Worm (Caenorhabditis elegans) whole organism, L4/young adult: ENCODE data around the gene F52G3.1.

ENCODE experiments used
- W03F9.2 ChIP-seq: fragments of 150-350 bp; optimal IDR thresholded peaks from 2 replicates; lab custom pipeline; 2014; ENCODE audit warnings: missing biosample characterization, missing genetic modification characterization
- dao-5 ChIP-seq: sonication (generic microtip); optimal IDR thresholded peaks from 2 replicates; lab custom pipeline; 2016; ENCODE audit warnings: missing genotype, missing genetic modification characterization, moderate library complexity, missing compliant biosample characterization
- him-1 ChIP-seq: sonication (generic microtip); optimal IDR thresholded peaks from 2 replicates; lab custom pipeline; 2016; ENCODE audit warnings: missing genotype, missing genetic modification reagents, missing genetic modification characterization, missing compliant biosample characterization

The F52G3.1 gene

DNA sequence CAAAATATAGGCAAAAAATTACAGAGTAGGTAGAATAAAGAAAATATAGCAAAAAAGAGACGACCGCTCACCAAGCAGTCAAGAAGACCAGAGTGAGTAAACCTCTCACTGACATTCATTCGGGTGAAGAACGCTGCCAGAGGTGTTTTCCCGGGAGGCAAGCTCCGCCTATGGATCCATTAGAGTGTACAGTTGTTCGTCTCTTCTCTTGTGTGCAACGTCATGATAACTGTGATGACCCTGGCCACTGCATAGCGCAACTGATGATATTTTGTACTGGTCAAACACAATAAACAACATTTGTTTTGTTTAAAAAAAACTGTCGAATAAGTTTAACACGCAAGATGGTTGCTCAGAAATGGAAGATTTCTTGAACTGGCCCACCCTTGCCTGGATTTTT, 10.8 kb upstream of the F52G3.1 start, which contains the start of gene F52G3.8:
Gene F52G3.8 (minus strand): TSS at position 101 of the 400 bp plus-strand sequence.
- TF ChIP-seq him-1 (tag; lab: Kevin White, UChicago), result no peak
- no peak for TF ChIP-seq W03F9.2 (tag; lab: Kevin White, UChicago)
- TF ChIP-seq dao-5, result no peak

DNA sequence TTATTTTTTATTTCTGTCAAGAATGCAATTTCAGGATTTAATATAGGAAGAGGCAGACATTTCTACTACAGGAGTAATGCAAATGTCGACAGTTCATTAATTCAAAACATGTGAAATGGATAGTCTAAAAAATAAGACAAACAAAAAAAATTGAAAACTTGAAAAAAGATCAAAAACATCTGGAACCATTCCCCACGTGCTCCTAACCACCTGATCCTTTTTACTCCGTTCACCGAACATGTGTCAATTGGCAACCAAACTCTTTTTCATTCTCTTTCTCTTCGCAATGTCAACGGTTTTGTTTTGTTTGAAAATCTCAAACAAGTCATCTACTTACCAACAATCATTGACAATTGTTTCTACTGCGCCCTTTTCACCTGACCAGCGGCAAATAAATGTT, 5.7 kb upstream of the F52G3.1 start:
- TF ChIP-seq dao-5 (no peak), him-1 (tag; lab: Kevin White, UChicago) (no peak), W03F9.2 (tag; lab: Kevin White, UChicago) (no peak)

DNA sequence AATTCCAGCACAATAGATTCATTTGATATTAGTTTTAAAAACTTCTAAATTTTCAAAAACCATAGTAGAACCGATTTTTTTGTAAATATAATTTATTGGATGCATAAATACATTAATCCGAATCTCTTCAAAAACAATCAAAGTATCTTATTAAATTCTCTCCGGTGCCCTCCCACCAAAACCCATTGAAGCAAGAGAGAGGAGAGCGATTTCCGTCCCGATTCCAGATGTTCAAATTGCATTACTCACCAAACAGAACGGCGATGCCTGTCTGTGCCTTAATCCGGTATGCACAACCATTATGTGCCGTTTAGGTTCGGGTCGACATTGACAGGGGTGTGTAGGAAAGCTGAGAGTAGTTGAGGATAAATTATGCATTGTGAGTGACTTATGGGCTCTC, 3.3 kb upstream of the F52G3.1 start:
- TF ChIP-seq him-1 (tag; lab: Kevin White, UChicago), result no peak

DNA sequence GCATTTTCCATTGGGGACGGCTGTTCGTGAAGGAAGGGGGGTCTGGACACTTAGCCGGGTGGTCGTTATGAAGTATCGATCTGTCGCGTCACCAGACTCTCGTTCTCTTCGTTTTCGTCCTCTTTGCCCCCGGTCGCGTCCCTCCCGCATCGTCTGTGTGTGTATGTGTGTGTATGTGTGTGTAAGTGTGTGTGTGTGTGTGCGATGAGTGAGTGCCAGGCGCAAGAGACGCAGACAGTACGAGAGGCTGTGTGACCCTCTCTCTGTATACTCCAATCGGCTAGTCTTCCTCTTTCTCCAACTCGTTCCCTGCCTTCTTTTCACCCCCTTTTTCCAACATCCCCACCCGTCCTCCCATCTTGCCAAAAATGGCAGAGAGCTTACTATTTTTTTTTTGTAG, 2.3 kb upstream of the F52G3.1 start:
- TF ChIP-seq W03F9.2 (tag; lab: Kevin White, UChicago), result peak; percentile 27
- no peak for TF ChIP-seq dao-5
- TF ChIP-seq him-1 (tag; lab: Kevin White, UChicago), result peak; percentile 84

DNA sequence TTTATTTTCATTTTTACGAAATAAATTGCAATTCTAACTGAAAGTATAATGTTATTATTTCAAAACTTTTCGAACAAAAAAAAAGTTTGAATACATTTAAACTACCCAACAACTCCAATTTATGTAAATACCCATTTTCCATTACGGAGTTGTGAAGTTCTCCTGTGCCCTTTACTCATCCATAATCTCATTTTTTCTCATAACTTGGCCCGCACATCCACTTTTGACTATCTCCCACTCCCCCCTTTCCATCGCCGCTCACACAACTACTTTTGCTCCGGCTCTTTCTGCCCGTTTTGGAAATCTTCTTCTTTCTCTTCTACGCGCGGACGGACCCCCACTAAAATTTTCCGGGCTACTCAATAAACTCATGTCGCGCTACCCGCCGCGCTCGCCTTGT, 1.0 kb upstream of the F52G3.1 start:
- TF ChIP-seq him-1 (tag; lab: Kevin White, UChicago), result no peak
- no peak for TF ChIP-seq W03F9.2 (tag; lab: Kevin White, UChicago)
- TF ChIP-seq dao-5, result no peak

DNA sequence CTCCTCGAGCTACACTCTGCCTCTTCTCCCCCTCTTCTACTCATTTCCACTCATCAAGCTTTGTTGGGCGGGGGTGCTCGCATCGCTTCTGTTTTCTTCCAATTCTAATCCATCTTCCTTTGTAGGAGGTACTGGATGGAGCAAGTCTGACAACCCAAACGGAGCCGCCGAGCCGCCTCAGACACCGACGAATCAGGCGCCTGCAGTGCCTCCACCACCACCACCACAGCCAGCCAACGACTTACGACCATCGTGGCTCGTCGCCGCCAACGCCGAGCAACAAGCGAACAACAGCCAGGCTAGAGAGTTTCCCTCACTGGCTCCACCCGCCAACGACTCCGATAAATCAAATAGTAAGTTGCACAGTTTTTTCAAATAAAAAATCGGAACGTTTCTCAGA, 2.2 kb downstream of the F52G3.1 start:
- TF ChIP-seq W03F9.2 (tag; lab: Kevin White, UChicago), result no peak
- TF ChIP-seq him-1 (tag; lab: Kevin White, UChicago), result no peak
- TF ChIP-seq dao-5, result no peak

DNA sequence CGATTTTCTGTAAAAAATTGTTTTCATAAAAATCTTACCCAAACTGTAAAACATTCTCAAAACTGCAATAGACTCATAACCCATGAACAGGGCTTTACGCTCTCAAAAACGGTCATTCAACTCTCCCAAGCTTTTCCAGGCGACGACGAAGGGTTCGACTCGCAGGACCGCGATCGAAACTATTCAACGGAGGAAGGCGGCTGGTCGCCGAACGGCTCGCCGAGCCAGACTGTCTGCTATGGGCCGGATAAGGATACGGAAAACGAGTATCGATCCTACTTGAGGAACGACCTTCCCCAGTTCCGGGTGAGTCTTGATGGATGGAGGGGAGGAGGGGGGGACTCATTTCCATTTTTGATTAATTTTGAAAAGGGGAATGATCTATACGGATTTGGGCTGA, 4.1 kb downstream of the F52G3.1 start:
- no peak for TF ChIP-seq W03F9.2 (tag; lab: Kevin White, UChicago)
- TF ChIP-seq dao-5, result no peak
- no peak for TF ChIP-seq him-1 (tag; lab: Kevin White, UChicago)

DNA sequence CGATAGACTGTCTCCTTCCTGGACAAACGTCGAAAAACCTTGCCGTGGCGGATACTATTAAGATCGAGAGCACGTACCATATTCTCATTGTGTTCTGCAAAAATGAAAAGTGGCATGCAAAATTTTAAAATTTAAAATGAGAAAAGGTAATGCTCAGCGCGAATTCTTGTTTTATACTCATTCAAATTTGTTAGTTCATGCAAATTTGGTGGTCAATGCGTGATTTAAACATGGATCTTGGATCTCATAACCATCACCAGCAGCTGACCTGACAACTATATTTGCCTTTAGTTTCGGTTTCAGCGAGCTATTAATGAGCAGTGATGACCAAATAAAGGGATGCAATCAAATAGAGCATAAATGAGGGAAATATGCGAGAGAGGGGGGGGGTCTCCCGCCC, 12.4 kb downstream of the F52G3.1 start, which contains the start of gene F52G3.5:
Gene F52G3.5 (minus strand): TSS at position 101 of the 400 bp plus-strand sequence.
- no peak for TF ChIP-seq him-1 (tag; lab: Kevin White, UChicago)

DNA sequence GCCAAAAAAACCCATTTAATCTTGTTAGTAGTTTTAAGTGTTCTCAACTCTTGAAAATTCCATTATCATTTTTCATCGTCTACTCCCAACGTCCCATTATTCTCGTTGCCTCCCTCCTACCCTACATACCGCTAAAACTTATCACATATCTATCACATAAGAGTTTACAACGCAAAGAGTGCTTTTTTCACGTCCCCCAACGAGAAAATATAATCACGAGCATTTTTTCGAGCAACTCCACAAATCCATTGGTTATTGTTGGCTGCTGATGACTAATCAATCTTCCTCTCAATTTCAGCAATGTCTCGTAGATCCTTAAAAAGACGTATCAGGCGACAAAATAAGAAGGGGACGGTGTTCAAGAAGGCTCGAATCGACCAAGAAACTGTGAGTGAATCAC, 14.6 kb downstream of the F52G3.1 start, which contains the start of gene mbl-1:
Gene mbl-1 (plus strand): TSS at position 301 of the 400 bp plus-strand sequence.
- TF ChIP-seq dao-5, result no peak

DNA sequence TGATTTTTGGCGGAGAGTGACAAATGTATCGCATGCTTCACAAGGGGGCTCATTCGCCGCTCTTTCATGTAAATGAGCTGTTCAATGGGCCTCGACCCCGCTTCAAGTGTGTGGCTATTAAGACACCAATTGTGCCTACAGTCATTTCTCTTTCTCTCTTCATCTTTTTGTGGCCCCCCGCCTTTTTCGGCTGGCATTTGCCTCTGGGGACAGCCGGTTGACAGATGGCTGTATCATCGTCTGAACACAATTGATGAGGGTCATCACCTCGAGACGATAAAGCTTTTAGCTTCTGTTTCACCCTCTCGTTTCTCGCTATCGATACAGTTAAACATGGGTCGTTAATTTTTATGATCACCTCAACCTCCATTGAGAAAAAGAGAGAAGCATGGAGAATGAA, 24.7 kb downstream of the F52G3.1 start:
- TF ChIP-seq dao-5 (no peak), W03F9.2 (tag; lab: Kevin White, UChicago) (no peak), him-1 (tag; lab: Kevin White, UChicago) (no peak)

DNA sequence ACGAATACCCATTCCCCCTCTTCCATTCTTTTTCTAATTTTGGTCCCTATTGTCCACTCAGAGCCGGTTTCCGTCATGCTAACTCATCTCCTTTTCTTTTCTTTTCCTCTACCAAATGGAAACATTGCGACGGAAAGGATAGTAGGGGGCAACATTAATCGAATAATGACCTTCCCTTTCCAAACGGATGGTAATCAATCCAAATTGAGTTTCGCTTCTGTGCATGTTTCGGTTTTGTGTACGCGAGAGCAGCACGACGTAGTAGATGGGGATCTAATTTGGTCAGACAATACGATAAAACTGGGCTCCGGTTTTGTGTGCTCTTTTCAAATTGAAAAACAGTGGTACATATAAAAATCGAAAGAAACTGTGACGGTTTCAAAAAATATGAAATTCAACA, 27.8 kb downstream of the F52G3.1 start:
- TF ChIP-seq dao-5, result no peak
- no peak for TF ChIP-seq W03F9.2 (tag; lab: Kevin White, UChicago)
- no peak for TF ChIP-seq him-1 (tag; lab: Kevin White, UChicago)

DNA sequence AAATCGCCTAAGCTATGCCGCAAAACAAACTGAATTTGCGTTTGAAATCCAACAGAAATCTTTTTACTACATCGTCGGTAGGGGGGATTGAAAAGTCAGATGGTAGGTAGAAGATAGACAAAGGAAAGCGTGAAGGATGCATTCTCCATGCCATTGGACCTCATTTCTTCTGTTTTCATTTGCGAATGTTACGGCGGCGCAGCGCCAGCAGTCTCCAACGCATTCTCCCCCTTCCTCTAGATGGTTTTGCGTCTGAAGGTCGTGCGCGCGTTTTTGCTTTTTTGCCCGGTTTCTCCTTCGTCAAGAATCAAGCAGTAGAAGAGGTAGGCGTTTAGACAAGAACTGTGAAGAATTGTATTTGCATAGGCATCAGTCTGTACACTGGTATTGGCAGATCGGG, 29.9 kb downstream of the F52G3.1 start:
- TF ChIP-seq him-1 (tag; lab: Kevin White, UChicago) (no peak), W03F9.2 (tag; lab: Kevin White, UChicago) (no peak), dao-5 (no peak)

DNA sequence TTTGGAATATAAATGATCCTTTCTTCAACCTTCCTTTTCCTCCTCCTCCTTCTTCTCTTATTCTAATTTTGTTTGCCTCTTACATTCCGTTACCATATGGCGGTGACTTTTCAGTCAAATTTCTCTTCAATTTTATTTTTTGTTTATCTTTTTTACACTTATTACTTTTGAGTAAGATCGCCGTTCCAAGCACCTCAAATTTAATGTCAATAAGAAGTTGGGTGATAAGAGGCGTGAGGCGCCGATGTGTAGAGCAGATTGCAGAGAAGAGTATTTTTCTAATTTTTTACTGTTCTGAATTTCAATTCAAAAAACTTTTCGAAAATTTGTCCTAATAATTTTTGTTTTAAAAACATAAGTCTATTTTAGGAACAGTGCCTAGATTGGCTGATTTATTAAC, 30.7 kb downstream of the F52G3.1 start:
- no peak for TF ChIP-seq dao-5
- TF ChIP-seq W03F9.2 (tag; lab: Kevin White, UChicago), result no peak
- TF ChIP-seq him-1 (tag; lab: Kevin White, UChicago), result no peak

DNA sequence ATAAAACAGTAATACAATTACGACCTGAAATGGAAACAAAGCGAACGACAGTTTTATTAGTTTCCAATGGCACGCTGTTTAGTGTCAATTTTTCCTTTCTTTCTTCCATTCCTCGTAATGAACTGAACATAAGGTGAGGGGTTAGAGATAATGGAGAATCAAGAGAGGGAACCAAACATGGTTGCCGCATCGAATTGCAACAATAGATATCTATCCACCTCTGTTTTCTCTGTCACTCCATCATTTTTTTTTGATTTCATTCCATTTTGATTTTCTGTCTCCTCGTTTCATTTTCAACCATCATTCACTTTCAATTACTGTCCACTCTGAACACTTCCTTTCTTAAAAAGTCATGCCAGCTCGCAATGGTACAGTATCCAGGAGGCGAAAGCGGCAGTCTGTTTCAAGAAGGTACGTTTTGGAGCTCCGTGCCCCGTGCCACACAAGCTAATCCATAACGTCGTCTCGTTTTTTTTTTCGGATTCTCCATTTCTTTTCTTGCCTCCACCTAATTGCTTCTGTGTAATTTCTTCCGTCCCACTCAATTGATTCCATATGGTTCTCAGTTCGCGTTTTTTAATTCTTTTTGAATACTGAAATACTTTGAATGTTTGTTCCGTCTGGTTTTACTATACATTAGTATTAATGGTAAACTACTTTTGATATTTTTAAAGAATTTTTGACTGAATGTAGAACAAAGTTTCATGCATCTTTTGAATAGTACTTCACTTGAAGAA, 31.6 kb downstream of the F52G3.1 start:
- TF ChIP-seq dao-5, result no peak
- TF ChIP-seq W03F9.2 (tag; lab: Kevin White, UChicago), result no peak
- no peak for TF ChIP-seq him-1 (tag; lab: Kevin White, UChicago)

DNA sequence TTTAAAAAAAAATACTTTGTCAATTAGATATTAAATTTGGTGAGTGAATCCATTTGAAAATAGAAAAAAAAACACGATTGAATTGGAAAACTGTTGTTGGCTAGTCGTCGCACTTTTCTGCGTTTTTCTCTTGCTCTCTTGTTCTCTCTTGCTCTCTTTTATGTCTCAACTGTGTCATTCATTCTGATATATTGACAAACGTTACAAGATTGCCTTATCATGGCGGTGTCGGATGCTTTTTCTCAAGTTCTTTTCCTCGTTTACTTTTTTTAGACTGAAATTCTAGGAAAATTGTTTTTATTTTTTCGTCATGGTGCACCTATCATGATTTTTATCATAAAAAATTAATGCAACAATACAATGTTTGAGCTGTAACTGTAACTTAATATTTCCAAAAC, 32.2 kb downstream of the F52G3.1 start:
- TF ChIP-seq dao-5, result no peak
- peak; percentile 12 for TF ChIP-seq W03F9.2 (tag; lab: Kevin White, UChicago)
